Fruit fly (Drosophila melanogaster): ENCODE data around the gene CG9641.

Gene CG9641

DNA sequence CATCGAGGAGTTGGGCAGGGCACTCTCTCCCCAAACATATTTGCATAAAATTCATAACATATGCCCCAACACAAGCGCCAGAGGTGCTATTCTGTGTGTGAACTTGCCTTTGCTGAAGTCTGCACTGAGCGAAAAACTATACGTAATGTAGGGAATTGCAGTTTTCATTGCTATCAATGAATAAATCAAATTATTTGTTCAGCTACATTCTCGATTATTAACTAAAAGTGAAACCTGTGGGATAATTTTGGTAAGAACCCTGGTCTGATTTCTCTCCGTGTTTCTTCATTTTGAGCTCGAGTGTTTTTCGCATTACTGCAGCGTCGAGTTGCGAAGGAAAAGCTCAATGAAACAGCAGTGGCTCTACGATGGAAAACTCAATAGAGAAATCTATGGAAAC, 34.0 kb downstream of the CG9641 start:
- TF ChIP-seq CTCF (optimal IDR thresholded peaks at IDR 0.05): no peak
- no peak for TF ChIP-seq CG8478 (optimal IDR thresholded peaks at IDR 0.05)

- TF ChIP-seq CG8478 (optimal IDR thresholded peaks at IDR 0.05) (no peak), CTCF (optimal IDR thresholded peaks at IDR 0.05) (no peak)
Observed at dm6 chr2L:2941353-2941752, 35.3 kb downstream of the CG9641 start.

dm6 chr2L:2939698-2940097, 37.0 kb downstream of the CG9641 start:
- no peak for TF ChIP-seq CTCF (optimal IDR thresholded peaks at IDR 0.05)
- no peak for TF ChIP-seq CG8478 (optimal IDR thresholded peaks at IDR 0.05)

DNA sequence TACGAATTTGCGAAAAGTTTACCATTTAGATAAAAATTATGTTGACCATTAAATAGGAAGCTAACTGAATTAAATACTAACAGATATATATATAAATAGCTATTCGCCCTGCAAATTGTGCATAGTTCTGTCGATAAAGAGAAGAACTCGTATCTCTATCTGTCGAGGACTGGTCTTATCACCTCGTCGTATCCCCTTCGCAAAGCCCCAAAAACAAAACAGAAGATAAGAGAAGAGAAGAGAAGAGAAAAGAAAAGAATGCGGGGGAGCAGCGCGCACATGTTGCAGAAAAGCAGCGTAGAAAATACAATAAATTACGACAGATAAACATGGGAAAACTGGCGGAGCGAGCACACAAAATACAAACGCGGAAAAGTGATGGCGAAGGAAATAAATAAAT, 41.0 kb downstream of the CG9641 start:
- TF ChIP-seq CTCF (optimal IDR thresholded peaks at IDR 0.05) (no peak), CG8478 (optimal IDR thresholded peaks at IDR 0.05) (no peak)

- TF ChIP-seq CG8478 (optimal IDR thresholded peaks at IDR 0.05) (no peak), CTCF (optimal IDR thresholded peaks at IDR 0.05) (no peak)
Observed at dm6 chr2L:2931555-2932131, 45.0 kb downstream of the CG9641 start.

DNA sequence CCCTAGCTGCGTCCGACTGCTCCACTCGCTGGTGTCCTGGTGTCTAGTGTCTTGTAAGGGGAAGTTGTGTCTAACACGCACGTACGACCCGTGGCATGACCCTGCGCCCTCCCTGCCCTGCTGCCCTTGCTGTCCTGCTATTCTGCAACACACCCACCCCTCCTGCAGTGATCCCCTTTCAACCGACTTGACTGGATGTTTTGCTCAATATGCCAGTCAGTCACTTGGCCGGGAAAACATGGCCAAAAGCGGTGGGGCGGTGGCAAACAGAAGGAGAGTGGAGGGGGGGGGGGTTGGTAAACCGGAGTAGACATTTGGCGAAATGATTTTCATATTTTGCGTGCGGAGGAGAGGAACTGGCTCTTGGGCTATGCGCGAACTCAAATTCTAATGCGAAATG, 46.0 kb downstream of the CG9641 start:
- TF ChIP-seq CG8478 (optimal IDR thresholded peaks at IDR 0.05) (no peak), CTCF (optimal IDR thresholded peaks at IDR 0.05) (no peak)

Measured in S2 (cell line).